Fruit fly (Drosophila melanogaster): ENCODE results near the gene Axn.
A peak's percentile ranks its signal among the peaks of the same experiment; 100 is the strongest.

Gene Axn

dm6 chr3R:30056592-30057135 is 34.0 kb downstream of the Axn start, which contains the start of the genes CG7950 and Rpp14a (continued):
- TF ChIP-seq CG6272 (GFP tag; IDR thresholded peaks at IDR 0.05) (peak; percentile 68; the same call in 1 of the 2 replicates), CG2129 (GFP tag; IDR thresholded peaks at IDR 0.05; ENCODE audit: partially characterized antibody) (no peak), lmd (GFP tag; IDR thresholded peaks at IDR 0.05) (peak; percentile 76), Med (GFP tag) (peak; percentile 97), hbn (GFP tag; IDR thresholded peaks at IDR 0.05; ENCODE audit: partially characterized antibody) (no peak), Dfd (GFP tag; optimal IDR thresholded peaks at IDR 0.05) (no peak), row (GFP tag; IDR thresholded peaks at IDR 0.05) (peak; percentile 88), gfzf (GFP tag; optimal IDR thresholded peaks at IDR 0.05) (no peak), bbx (GFP tag; IDR thresholded peaks at IDR 0.05; ENCODE audit: partially characterized antibody) (no peak), CG10979 (tag; optimal IDR thresholded peaks at IDR 0.05) (peak; percentile 55), CG10267 (tag; optimal IDR thresholded peaks at IDR 0.05) (peak; percentile 72), CG11504 (tag; optimal IDR thresholded peaks at IDR 0.05) (peak; percentile 66), hkb (optimal IDR thresholded peaks at IDR 0.05) (no peak), hkb (GFP tag; IDR thresholded peaks at IDR 0.05) (peak; percentile 83), NK7.1 (GFP tag; optimal IDR thresholded peaks at IDR 0.05) (peak; percentile 49), Hr3 (GFP tag; optimal IDR thresholded peaks at IDR 0.05) (peak; percentile 84), slbo (GFP tag; IDR thresholded peaks at IDR 0.05) (peak; percentile 91), Ada2b (GFP tag; IDR thresholded peaks at IDR 0.05) (peak; percentile 64), CG7271 (tag; optimal IDR thresholded peaks at IDR 0.05) (no peak), corto (GFP tag; optimal IDR thresholded peaks at IDR 0.05) (peak; percentile 14), chm (GFP tag; IDR thresholded peaks at IDR 0.05) (peak; percentile 75), CG12769 (tag; optimal IDR thresholded peaks at IDR 0.05) (peak; percentile 82), Hr78 (GFP tag; optimal IDR thresholded peaks at IDR 0.05) (no peak), D (optimal IDR thresholded peaks at IDR 0.05) (no peak), D (GFP tag; optimal IDR thresholded peaks at IDR 0.05) (no peak), Eip74EF (GFP tag; optimal IDR thresholded peaks at IDR 0.05) (no peak), oc (tag; optimal IDR thresholded peaks at IDR 0.05) (peak; percentile 74), CG9215 (GFP tag; IDR thresholded peaks at IDR 0.05) (peak; percentile 55), exex (tag; optimal IDR thresholded peaks at IDR 0.05) (peak; percentile 52), CG6683 (GFP tag; optimal IDR thresholded peaks at IDR 0.05) (no peak), CG6765 (GFP tag; optimal IDR thresholded peaks at IDR 0.05) (no peak), Lpt (GFP tag; optimal IDR thresholded peaks at IDR 0.05) (no peak), schlank (tag; optimal IDR thresholded peaks at IDR 0.05) (peak; percentile 58), CG14441 (GFP tag; IDR thresholded peaks at IDR 0.05) (peak; percentile 88), fru (optimal IDR thresholded peaks at IDR 0.05) (no peak), wor (GFP tag; IDR thresholded peaks at IDR 0.05) (peak; percentile 54; the same call in 1 of the 2 replicates), CG6791 (GFP tag; IDR thresholded peaks at IDR 0.05; ENCODE audit: partially characterized antibody) (no peak), Awh (GFP tag; IDR thresholded peaks at IDR 0.05) (peak; percentile 37; the same call in 1 of the 2 replicates), chn (GFP tag; optimal IDR thresholded peaks at IDR 0.05) (peak; percentile 85), CG5953 (GFP tag; IDR thresholded peaks at IDR 0.05) (peak; percentile 51; the same call in 1 of the 2 replicates), CG14014 (GFP tag; IDR thresholded peaks at IDR 0.05) (peak; percentile 80), lov (optimal IDR thresholded peaks at IDR 0.05) (no peak), lov (GFP tag; IDR thresholded peaks at IDR 0.05) (0 out of 3 replicates have a peak, but pooled peaks have one; percentile 27), kay (GFP tag; optimal IDR thresholded peaks at IDR 0.05) (peak; percentile 52), Dip2 (GFP tag; IDR thresholded peaks at IDR 0.05) (no peak), CG4854 (GFP tag; optimal IDR thresholded peaks at IDR 0.05) (peak; percentile 63), CG8924 (tag; optimal IDR thresholded peaks at IDR 0.05) (peak; percentile 65), lilli (GFP tag; optimal IDR thresholded peaks at IDR 0.05) (peak; percentile 92), CG2678 (tag; optimal IDR thresholded peaks at IDR 0.05) (peak; percentile 75), CG13424 (tag; optimal IDR thresholded peaks at IDR 0.05) (peak; percentile 86)

Measured in whole organism, embryonic.